Fruit fly (Drosophila melanogaster) whole organism, embryonic: ENCODE results near the gene Polr3I.
A peak's percentile ranks its signal among the peaks of the same experiment; 100 is the strongest.

ENCODE experiments used
- Ada2b ChIP-seq: fragments of 200-800 bp; sonication (Bioruptor generic); IDR thresholded peaks from 2 replicates; pipeline ENCODE4 v1.3.6; 2022; ENCODE audit warnings: missing biosample characterization, missing genetic modification characterization
- B-H1 ChIP-seq: fragments of 200-800 bp; sonication (Bioruptor generic); IDR thresholded peaks from 3 replicates; pipeline ENCODE4 v1.3.6; 2022; ENCODE audit warnings: missing biosample characterization, missing genetic modification characterization
- CG10366 ChIP-seq: fragments of 200-800 bp; sonication (Bioruptor generic); IDR thresholded peaks from 2 replicates; pipeline ENCODE4 v1.3.6; 2022; ENCODE audit warnings: missing biosample characterization, missing genetic modification characterization
- CG10462 ChIP-seq: fragments of 200-800 bp; sonication (Bioruptor generic); optimal IDR thresholded peaks from 2 replicates; lab custom pipeline; 2016; ENCODE audit warnings: missing biosample characterization, missing genetic modification characterization
- CG11085 ChIP-seq: fragments of 200-800 bp; sonication (Bioruptor generic); IDR thresholded peaks from 2 replicates; pipeline ENCODE4 v1.3.6; 2022; ENCODE audit warnings: missing biosample characterization, missing genetic modification characterization
- CG11695 ChIP-seq: fragments of 200-800 bp; sonication (Bioruptor generic); IDR thresholded peaks from 3 replicates; pipeline ENCODE4 v1.3.6; 2022; ENCODE audit warnings: missing biosample characterization, missing genetic modification characterization
- CG12071 ChIP-seq: fragments of 200-800 bp; sonication (Bioruptor generic); optimal IDR thresholded peaks from 3 replicates; lab custom pipeline; 2018; ENCODE audit warnings: missing biosample characterization, mild to moderate bottlenecking, missing genetic modification characterization
- CG14667 ChIP-seq: fragments of 200-800 bp; sonication (Bioruptor generic); IDR thresholded peaks from 2 replicates; pipeline ENCODE4 v1.3.6; 2022; ENCODE audit warnings: missing biosample characterization, missing genetic modification characterization
- CG15073 ChIP-seq: fragments of 200-800 bp; sonication (Bioruptor generic); optimal IDR thresholded peaks from 2 replicates; lab custom pipeline; 2016; ENCODE audit warnings: missing biosample characterization, missing genetic modification characterization
- CG18476 ChIP-seq: fragments of 200-800 bp; sonication (Bioruptor generic); optimal IDR thresholded peaks from 2 replicates; lab custom pipeline; 2016; ENCODE audit warnings: missing biosample characterization, mild to moderate bottlenecking, missing genetic modification characterization
- CG33213 ChIP-seq: fragments of 200-800 bp; sonication (Bioruptor generic); optimal IDR thresholded peaks from 3 replicates; lab custom pipeline; 2016; ENCODE audit warnings: missing biosample characterization, missing genetic modification characterization
- CG3995 ChIP-seq: fragments of 200-800 bp; sonication (Bioruptor generic); optimal IDR thresholded peaks from 3 replicates; lab custom pipeline; 2016; ENCODE audit warnings: missing biosample characterization, missing genetic modification characterization
- CG4328 ChIP-seq: fragments of 200-800 bp; sonication (Bioruptor generic); optimal IDR thresholded peaks from 3 replicates; lab custom pipeline; 2017; ENCODE audit warnings: missing biosample characterization, missing genetic modification reagents, missing genetic modification characterization
- CG6175 ChIP-seq: fragments of 200-800 bp; sonication (Bioruptor generic); IDR thresholded peaks from 3 replicates; pipeline ENCODE4 v1.3.6; 2022; ENCODE audit warnings: missing biosample characterization, missing genetic modification characterization
- CG7745 ChIP-seq: fragments of 200-800 bp; sonication (Bioruptor generic); optimal IDR thresholded peaks from 2 replicates; lab custom pipeline; 2018; ENCODE audit warnings: missing biosample characterization, mild to moderate bottlenecking, missing genetic modification characterization, moderate library complexity
- CG7786 ChIP-seq: fragments of 200-800 bp; sonication (Bioruptor generic); optimal IDR thresholded peaks from 2 replicates; lab custom pipeline; 2016; ENCODE audit warnings: missing biosample characterization, missing genetic modification characterization
- CG7839 ChIP-seq: fragments of 200-800 bp; sonication (Bioruptor generic); optimal IDR thresholded peaks from 3 replicates; lab custom pipeline; 2018; ENCODE audit warnings: missing biosample characterization, mild to moderate bottlenecking, missing genetic modification characterization, moderate library complexity
- CG7928 ChIP-seq: fragments of 200-800 bp; sonication (Bioruptor generic); optimal IDR thresholded peaks from 2 replicates; lab custom pipeline; 2017; ENCODE audit warnings: missing biosample characterization, mild to moderate bottlenecking, missing genetic modification characterization
- CG9817 ChIP-seq: fragments of 200-800 bp; sonication (Bioruptor generic); optimal IDR thresholded peaks from 2 replicates; lab custom pipeline; 2018; ENCODE audit warnings: missing biosample characterization, mild to moderate bottlenecking, missing genetic modification characterization, moderate library complexity
- CG9932 ChIP-seq: fragments of 200-800 bp; sonication (Bioruptor generic); IDR thresholded peaks from 2 replicates; pipeline ENCODE4 v1.3.6; 2022; ENCODE audit warnings: missing biosample characterization, missing genetic modification characterization
- Fer2 ChIP-seq: fragments of 200-800 bp; sonication (Bioruptor generic); optimal IDR thresholded peaks from 2 replicates; lab custom pipeline; 2018; ENCODE audit warnings: missing biosample characterization, mild to moderate bottlenecking, missing genetic modification characterization, moderate library complexity
- Lhr ChIP-seq: fragments of 200-800 bp; sonication (Bioruptor generic); optimal IDR thresholded peaks from 3 replicates; lab custom pipeline; 2017; ENCODE audit warnings: mild to moderate bottlenecking, missing biosample characterization, missing genetic modification reagents, missing genetic modification characterization
- NK7.1 ChIP-seq: fragments of 200-800 bp; sonication (Bioruptor generic); optimal IDR thresholded peaks from 3 replicates; lab custom pipeline; 2016; ENCODE audit warnings: missing biosample characterization, missing genetic modification characterization
- Nf-YA ChIP-seq: fragments of 200-800 bp; sonication (Bioruptor generic); IDR thresholded peaks from 2 replicates; pipeline ENCODE4 v1.3.6; 2022; ENCODE audit warnings: missing biosample characterization, missing genetic modification characterization
- Nf-YB ChIP-seq: fragments of 200-800 bp; sonication (Bioruptor generic); optimal IDR thresholded peaks from 3 replicates; lab custom pipeline; 2019; ENCODE audit warnings: missing biosample characterization, mild to moderate bottlenecking, missing genetic modification characterization, moderate library complexity
- Nf-YC ChIP-seq: fragments of 200-800 bp; optimal IDR thresholded peaks from 3 replicates; lab custom pipeline; 2019; ENCODE audit warnings: missing biosample characterization, mild to moderate bottlenecking, missing genetic modification characterization, moderate library complexity
- Side ChIP-seq: fragments of 200-800 bp; sonication (Bioruptor generic); optimal IDR thresholded peaks from 2 replicates; lab custom pipeline; 2016; ENCODE audit warnings: missing biosample characterization, missing genetic modification characterization
- Sin3A ChIP-seq: fragments of >200 bp; optimal IDR thresholded peaks from 2 replicates; lab custom pipeline; 2018
- TFAM ChIP-seq: fragments of 200-800 bp; sonication (Bioruptor generic); optimal IDR thresholded peaks from 2 replicates; lab custom pipeline; 2017; ENCODE audit warnings: missing biosample characterization, missing genetic modification characterization, inconsistent platforms
- ase ChIP-seq: fragments of 200-800 bp; sonication (Bioruptor generic); IDR thresholded peaks from 3 replicates; pipeline ENCODE4 v1.3.6; 2022; ENCODE audit warnings: missing biosample characterization, missing genetic modification characterization
- bsh ChIP-seq, 2 experiments: fragments of 200-800 bp; sonication (Bioruptor generic); optimal IDR thresholded peaks; 2 replicates each; lab custom pipeline; 2017 to 2018; ENCODE audit warnings: mild to moderate bottlenecking in 2 of 2, missing biosample characterization in 2 of 2, missing genetic modification characterization in 2 of 2, moderate library complexity in 1 of 2
- btn ChIP-seq: fragments of 200-800 bp; sonication (Bioruptor generic); optimal IDR thresholded peaks from 2 replicates; lab custom pipeline; 2016; ENCODE audit warnings: missing biosample characterization, missing genetic modification characterization
- cas ChIP-seq: fragments of 200-800 bp; sonication (Bioruptor generic); IDR thresholded peaks from 2 replicates; pipeline ENCODE4 v1.3.6; 2022; ENCODE audit warnings: missing biosample characterization, missing genetic modification characterization
- danr ChIP-seq: fragments of 200-800 bp; sonication (Bioruptor generic); IDR thresholded peaks from 2 replicates; pipeline ENCODE4 v1.3.6; 2022; ENCODE audit warnings: missing biosample characterization, missing genetic modification characterization
- fd3F ChIP-seq: fragments of 200-800 bp; sonication (Bioruptor generic); optimal IDR thresholded peaks from 2 replicates; lab custom pipeline; 2018; ENCODE audit warnings: missing biosample characterization, mild to moderate bottlenecking, missing genetic modification characterization, moderate library complexity
- gce ChIP-seq: fragments of 200-800 bp; sonication (Bioruptor generic); IDR thresholded peaks from 3 replicates; pipeline ENCODE4 v1.3.6; 2022; ENCODE audit warnings: missing biosample characterization, missing genetic modification characterization
- gsb-n ChIP-seq: fragments of 200-800 bp; sonication (Bioruptor generic); optimal IDR thresholded peaks from 3 replicates; lab custom pipeline; 2018; ENCODE audit warnings: missing biosample characterization, mild to moderate bottlenecking, missing genetic modification characterization
- kni ChIP-seq: fragments of 200-800 bp; sonication (Bioruptor generic); optimal IDR thresholded peaks from 3 replicates; lab custom pipeline; 2017; ENCODE audit warnings: mild to moderate bottlenecking, missing biosample characterization, missing genetic modification reagents, missing genetic modification characterization
- mirr ChIP-seq: fragments of 200-800 bp; sonication (Bioruptor generic); optimal IDR thresholded peaks from 3 replicates; lab custom pipeline; 2018; ENCODE audit warnings: missing biosample characterization, mild to moderate bottlenecking, missing genetic modification characterization
- nerfin-2 ChIP-seq: fragments of 200-800 bp; sonication (Bioruptor generic); IDR thresholded peaks from 2 replicates; pipeline ENCODE4 v1.3.6; 2022; ENCODE audit warnings: missing biosample characterization, missing genetic modification characterization; ENCODE audit not compliant: partially characterized antibody
- pan ChIP-seq, 4 experiments: fragments of >200 bp in 3 of 4; fragments of 200-800 bp in 1 of 4; sonication (Bioruptor generic) in 1 of 4; optimal IDR thresholded peaks in 3 of 4; IDR thresholded peaks in 1 of 4; 2 replicates each; pipeline versions ENCODE4 v1.3.6 to Lab custom; 2017 to 2022; ENCODE audit warnings: missing biosample characterization in 2 of 4, missing genetic modification characterization in 2 of 4, mixed read lengths in 1 of 4
- slou ChIP-seq: fragments of 200-800 bp; sonication (Bioruptor generic); optimal IDR thresholded peaks from 3 replicates; lab custom pipeline; 2016; ENCODE audit warnings: missing biosample characterization, missing genetic modification characterization
- stc ChIP-seq: fragments of 200-800 bp; sonication (Bioruptor generic); IDR thresholded peaks from 2 replicates; pipeline ENCODE4 v1.3.6; 2022; ENCODE audit warnings: missing biosample characterization, missing genetic modification characterization
- tna ChIP-seq: fragments of 200-800 bp; sonication (Bioruptor generic); IDR thresholded peaks from 2 replicates; pipeline ENCODE4 v1.3.6; 2022; ENCODE audit warnings: missing biosample characterization, missing genetic modification characterization; ENCODE audit not compliant: partially characterized antibody
- trem ChIP-seq: fragments of 200-800 bp; optimal IDR thresholded peaks from 3 replicates; lab custom pipeline; 2019; ENCODE audit warnings: missing biosample characterization, mild to moderate bottlenecking, missing genetic modification characterization, moderate library complexity
- tup ChIP-seq: fragments of 200-800 bp; sonication (Bioruptor generic); optimal IDR thresholded peaks from 2 replicates; lab custom pipeline; 2016; ENCODE audit warnings: missing biosample characterization, mild to moderate bottlenecking, missing genetic modification characterization, moderate library complexity
- wor ChIP-seq: fragments of 200-800 bp; sonication (Bioruptor generic); IDR thresholded peaks from 2 replicates; pipeline ENCODE4 v1.3.6; 2022; ENCODE audit warnings: missing biosample characterization, missing genetic modification characterization
- zf30C ChIP-seq: fragments of 200-800 bp; sonication (Bioruptor generic); optimal IDR thresholded peaks from 3 replicates; lab custom pipeline; 2018; ENCODE audit warnings: missing biosample characterization, mild to moderate bottlenecking, missing genetic modification characterization

Polr3I gene

DNA sequence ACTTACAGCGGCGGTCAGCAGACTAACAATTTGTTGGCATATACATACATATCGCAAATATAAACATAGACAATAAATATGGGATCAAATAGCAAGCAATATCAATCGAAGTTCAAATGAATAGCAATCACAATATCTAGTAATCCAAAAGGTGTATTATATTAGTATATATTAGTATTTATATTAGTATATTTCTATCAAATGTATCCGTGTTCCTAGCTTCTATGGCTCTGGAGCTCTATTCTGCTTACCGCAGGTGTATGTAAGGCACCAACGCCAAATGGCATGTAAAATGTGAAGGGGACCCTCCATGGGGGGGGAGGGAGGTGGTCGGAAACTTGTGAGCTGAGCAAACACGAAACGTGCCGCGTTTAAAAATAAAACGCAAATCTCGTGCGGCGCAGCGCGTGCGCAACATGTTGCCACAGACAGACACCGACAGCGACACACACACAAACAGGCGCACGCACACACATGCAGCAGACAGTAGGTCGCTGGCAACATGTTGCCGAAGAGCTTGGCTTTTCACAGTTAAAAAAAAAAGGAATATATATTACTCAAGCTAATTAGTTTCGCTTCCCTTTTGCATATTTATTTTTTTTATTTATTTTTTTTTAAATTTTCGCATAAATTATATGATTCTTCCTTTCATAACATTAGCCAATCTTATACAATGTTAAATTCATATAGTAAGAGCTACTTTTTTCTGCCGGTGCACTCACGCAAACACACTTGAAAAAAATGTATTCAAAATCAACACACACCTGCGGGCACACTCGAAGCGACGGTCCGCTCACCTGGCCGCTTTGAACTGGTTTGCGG is 46.3 kb downstream of the Polr3I start (continued):
- TF ChIP-seq pan (optimal IDR thresholded peaks at IDR 0.05; lab: Kevin White, UChicago) (no peak), pan (GFP tag; optimal IDR thresholded peaks at IDR 0.05 in 1 of 2, IDR thresholded peaks at IDR 0.05 in 1 of 2) (peak in 1 of 2 experiments; percentile 72), CG6175 (peak; percentile 54; the same call in 1 of the 3 replicates), CG7786 (GFP tag; lab: Kevin White, UChicago) (peak; percentile 13), gsb-n (tag; lab: Kevin White, UChicago) (peak; percentile 57), CG4328 (GFP tag; lab: Kevin White, UChicago) (peak; percentile 17), CG7928 (GFP tag; lab: Kevin White, UChicago) (peak; percentile 11), CG9817 (peak; percentile 20), gce (GFP tag; lab: Robert Waterston, UW) (peak; percentile 63; the same call in 1 of the 3 replicates), NK7.1 (GFP tag; lab: Kevin White, UChicago) (no peak), Sin3A (lab: Kevin White, UChicago) (no peak), wor (GFP tag; lab: Robert Waterston, UW) (peak; percentile 65; the same call in 1 of the 2 replicates), CG11695 (GFP tag; lab: Robert Waterston, UW) (peak; percentile 74), CG15073 (GFP tag; lab: Kevin White, UChicago) (no peak), Nf-YC (peak; percentile 35), slou (GFP tag; lab: Kevin White, UChicago) (peak; percentile 52), Nf-YA (peak; percentile 62; the same call in 1 of the 2 replicates), CG18476 (GFP tag; lab: Kevin White, UChicago) (peak; percentile 55), Side (GFP tag; lab: Kevin White, UChicago) (no peak), CG7745 (no peak), btn (GFP tag; lab: Kevin White, UChicago) (no peak), fd3F (GFP tag; lab: Kevin White, UChicago) (peak; percentile 45), mirr (GFP tag; lab: Kevin White, UChicago) (no peak), trem (tag; lab: Kevin White, UChicago) (peak; percentile 14), tup (GFP tag; lab: Kevin White, UChicago) (no peak), B-H1 (GFP tag; lab: Robert Waterston, UW) (peak; percentile 72), CG10462 (GFP tag; lab: Kevin White, UChicago) (no peak), Lhr (GFP tag; lab: Kevin White, UChicago) (no peak), nerfin-2 (GFP tag; lab: Robert Waterston, UW) (no peak), ase (GFP tag; lab: Robert Waterston, UW) (peak; percentile 60; the same call in 1 of the 3 replicates), CG12071 (peak; percentile 40), cas (0 out of 2 replicates have a peak, but pooled peaks have one; percentile 43), Fer2 (peak; percentile 27), CG9932 (GFP tag; lab: Robert Waterston, UW) (peak; percentile 57), CG11085 (GFP tag; lab: Robert Waterston, UW) (0 out of 2 replicates have a peak, but pooled peaks have one; percentile 24), bsh (GFP tag; optimal IDR thresholded peaks at IDR 0.05; lab: Kevin White, UChicago) (peak; percentile 27 to 67), zf30C (GFP tag; lab: Kevin White, UChicago) (peak; percentile 53), Ada2b (GFP tag; lab: Robert Waterston, UW) (peak; percentile 74), TFAM (no peak), CG10366 (GFP tag; lab: Robert Waterston, UW) (peak; percentile 63), kni (GFP tag; lab: Kevin White, UChicago) (no peak), danr (GFP tag; lab: Robert Waterston, UW) (0 out of 2 replicates have a peak, but pooled peaks have one; percentile 20), tna (GFP tag; lab: Robert Waterston, UW) (no peak), CG3995 (GFP tag; lab: Kevin White, UChicago) (no peak), CG7839 (tag; lab: Kevin White, UChicago) (peak; percentile 77), Nf-YB (GFP tag; lab: Kevin White, UChicago) (no peak), CG14667 (GFP tag; lab: Robert Waterston, UW) (peak; percentile 55), stc (peak; percentile 81), CG33213 (no peak)
